Fruit fly (Drosophila melanogaster) whole organism, embryonic: ENCODE results near the gene ssp3.
A peak's percentile ranks its signal among the peaks of the same experiment; 100 is the strongest.

Experiments
- Abd-B ChIP-seq: fragments of 200-800 bp; sonication (Bioruptor generic); optimal IDR thresholded peaks from 2 replicates; lab custom pipeline; 2018; ENCODE audit warnings: missing biosample characterization, mild to moderate bottlenecking, missing genetic modification characterization, moderate library complexity
- Blimp-1 ChIP-seq: fragments of 200-800 bp; sonication (Bioruptor generic); optimal IDR thresholded peaks from 3 replicates; lab custom pipeline; 2018; ENCODE audit warnings: missing biosample characterization, missing genetic modification characterization, mild to moderate bottlenecking, moderate library complexity, missing genetic modification reagents
- CG10654 ChIP-seq: fragments of 200-800 bp; sonication (Bioruptor generic); optimal IDR thresholded peaks from 2 replicates; lab custom pipeline; 2016; ENCODE audit warnings: missing biosample characterization, missing genetic modification characterization
- CG10959 ChIP-seq: fragments of 200-800 bp; sonication (Bioruptor generic); IDR thresholded peaks from 2 replicates; pipeline ENCODE4 v1.3.6; 2022; ENCODE audit warnings: missing biosample characterization, missing genetic modification characterization
- CG11504 ChIP-seq: fragments of 200-800 bp; sonication (Bioruptor generic); optimal IDR thresholded peaks from 3 replicates; lab custom pipeline; 2019; ENCODE audit warnings: missing biosample characterization, mild to moderate bottlenecking, missing genetic modification characterization, moderate library complexity
- CG12744 ChIP-seq: fragments of 200-800 bp; sonication (Bioruptor generic); optimal IDR thresholded peaks from 2 replicates; lab custom pipeline; 2016; ENCODE audit warnings: missing biosample characterization, missing genetic modification characterization
- CG14710 ChIP-seq: fragments of 200-800 bp; sonication (Bioruptor generic); optimal IDR thresholded peaks from 3 replicates; lab custom pipeline; 2019; ENCODE audit warnings: missing biosample characterization, mild to moderate bottlenecking, missing genetic modification characterization, moderate library complexity
- CG14860 ChIP-seq: fragments of 200-800 bp; sonication (Bioruptor generic); IDR thresholded peaks from 3 replicates; pipeline ENCODE4 v1.3.6; 2022; ENCODE audit warnings: missing biosample characterization, missing genetic modification characterization; ENCODE audit not compliant: partially characterized antibody
- CG17359 ChIP-seq: fragments of 200-800 bp; sonication (Bioruptor generic); optimal IDR thresholded peaks from 3 replicates; lab custom pipeline; 2018; ENCODE audit warnings: missing biosample characterization, mild to moderate bottlenecking, missing genetic modification characterization, moderate library complexity
- CG17829 ChIP-seq: fragments of 200-800 bp; optimal IDR thresholded peaks from 2 replicates; lab custom pipeline; 2019; ENCODE audit warnings: missing biosample characterization, mild to moderate bottlenecking, missing genetic modification characterization, moderate library complexity
- CG18011 ChIP-seq: fragments of 200-800 bp; sonication (Bioruptor generic); optimal IDR thresholded peaks from 2 replicates; lab custom pipeline; 2017; ENCODE audit warnings: missing biosample characterization, missing genetic modification characterization, mild to moderate bottlenecking, moderate library complexity, missing genotype
- CG18262 ChIP-seq: fragments of 200-800 bp; optimal IDR thresholded peaks from 3 replicates; lab custom pipeline; 2019; ENCODE audit warnings: missing biosample characterization, mild to moderate bottlenecking, missing genetic modification characterization, moderate library complexity
- CG18599 ChIP-seq: fragments of 200-800 bp; sonication (Bioruptor generic); optimal IDR thresholded peaks from 3 replicates; lab custom pipeline; 2017; ENCODE audit warnings: missing biosample characterization, missing genetic modification characterization, mild to moderate bottlenecking, moderate library complexity, missing genetic modification reagents
- CG18619 ChIP-seq: fragments of 200-800 bp; sonication (Bioruptor generic); optimal IDR thresholded peaks from 3 replicates; lab custom pipeline; 2017; ENCODE audit warnings: missing biosample characterization, mild to moderate bottlenecking, missing genetic modification characterization
- CG2678 ChIP-seq: fragments of 200-800 bp; sonication (Bioruptor generic); optimal IDR thresholded peaks from 3 replicates; lab custom pipeline; 2019; ENCODE audit warnings: missing biosample characterization, mild to moderate bottlenecking, missing genetic modification characterization, moderate library complexity
- CG3065 ChIP-seq: fragments of 200-800 bp; sonication (Bioruptor generic); optimal IDR thresholded peaks from 2 replicates; lab custom pipeline; 2016; ENCODE audit warnings: missing biosample characterization, missing genetic modification characterization
- CG6254 ChIP-seq: fragments of 200-800 bp; sonication (Bioruptor generic); optimal IDR thresholded peaks from 3 replicates; lab custom pipeline; 2017; ENCODE audit warnings: mild to moderate bottlenecking, missing biosample characterization, missing genetic modification reagents, missing genetic modification characterization
- CG8290 ChIP-seq, 3 experiments: fragments of 200-800 bp; sonication (Bioruptor generic); optimal IDR thresholded peaks; 2 replicates each; lab custom pipeline; 2016 to 2019; ENCODE audit warnings: missing biosample characterization in 3 of 3, missing genetic modification characterization in 3 of 3, mild to moderate bottlenecking in 2 of 3, moderate library complexity in 1 of 3
- CG8388 ChIP-seq: fragments of 200-800 bp; sonication (Bioruptor generic); optimal IDR thresholded peaks from 2 replicates; lab custom pipeline; 2019; ENCODE audit warnings: missing biosample characterization, mild to moderate bottlenecking, missing genetic modification characterization, moderate library complexity
- CG9727 ChIP-seq: fragments of 200-800 bp; sonication (Bioruptor generic); optimal IDR thresholded peaks from 3 replicates; lab custom pipeline; 2017; ENCODE audit warnings: missing biosample characterization, mild to moderate bottlenecking, missing genetic modification characterization
- CkIIα-i1 ChIP-seq: fragments of 200-800 bp; sonication (Bioruptor generic); IDR thresholded peaks from 2 replicates; pipeline ENCODE4 v1.3.6; 2022; ENCODE audit warnings: missing biosample characterization, missing genetic modification characterization
- Dfd ChIP-seq, 2 experiments: fragments of >200 bp; optimal IDR thresholded peaks; 2 replicates each; lab custom pipeline; 2017; ENCODE audit warnings: missing biosample characterization in 2 of 2, missing genetic modification characterization in 2 of 2
- Fer3 ChIP-seq: fragments of 200-800 bp; sonication (Bioruptor generic); optimal IDR thresholded peaks from 2 replicates; lab custom pipeline; 2018; ENCODE audit warnings: missing biosample characterization, mild to moderate bottlenecking, missing genetic modification characterization, moderate library complexity
- HLH3B ChIP-seq: fragments of 200-800 bp; sonication (Bioruptor generic); IDR thresholded peaks from 2 replicates; pipeline ENCODE4 v1.3.6; 2022; ENCODE audit warnings: missing biosample characterization, missing genetic modification characterization
- Hmx ChIP-seq: fragments of 200-800 bp; sonication (Bioruptor generic); optimal IDR thresholded peaks from 2 replicates; lab custom pipeline; 2016; ENCODE audit warnings: missing biosample characterization, missing genetic modification characterization
- NC2β ChIP-seq: fragments of 200-800 bp; sonication (Bioruptor generic); optimal IDR thresholded peaks from 2 replicates; lab custom pipeline; 2016; ENCODE audit warnings: missing biosample characterization, missing genetic modification characterization
- Rfx ChIP-seq: fragments of 200-800 bp; sonication (Bioruptor generic); IDR thresholded peaks from 2 replicates; pipeline ENCODE4 v1.3.6; 2022; ENCODE audit warnings: missing biosample characterization, missing genetic modification characterization
- Sin3A ChIP-seq: fragments of >200 bp; optimal IDR thresholded peaks from 2 replicates; lab custom pipeline; 2018
- Six4 ChIP-seq: fragments of 200-800 bp; sonication (Bioruptor generic); optimal IDR thresholded peaks from 2 replicates; lab custom pipeline; 2016; ENCODE audit warnings: missing biosample characterization, missing genetic modification characterization
- Spps ChIP-seq: fragments of 200-800 bp; sonication (Bioruptor generic); optimal IDR thresholded peaks from 2 replicates; lab custom pipeline; 2018; ENCODE audit warnings: missing biosample characterization, mild to moderate bottlenecking, missing genetic modification characterization
- az2 ChIP-seq: fragments of 200-800 bp; sonication (Bioruptor generic); optimal IDR thresholded peaks from 3 replicates; lab custom pipeline; 2016; ENCODE audit warnings: missing biosample characterization, missing genetic modification characterization
- crp ChIP-seq, 2 experiments: fragments of 200-800 bp; sonication (Bioruptor generic); optimal IDR thresholded peaks; 2 replicates in 1 of 2; 3 replicates in 1 of 2; lab custom pipeline; 2017; ENCODE audit warnings: missing biosample characterization in 2 of 2, missing genetic modification characterization in 2 of 2, mild to moderate bottlenecking in 1 of 2, moderate library complexity in 1 of 2
- cwo ChIP-seq: fragments of 200-800 bp; sonication (Bioruptor generic); optimal IDR thresholded peaks from 3 replicates; lab custom pipeline; 2017; ENCODE audit warnings: missing biosample characterization, missing genetic modification characterization, mild to moderate bottlenecking, moderate library complexity, missing genetic modification reagents
- dan ChIP-seq: fragments of 200-800 bp; sonication (Bioruptor generic); IDR thresholded peaks from 2 replicates; pipeline ENCODE4 v1.3.6; 2022; ENCODE audit warnings: missing biosample characterization, missing genetic modification characterization
- hkb ChIP-seq, 2 experiments: fragments of 200-800 bp in 1 of 2; fragments of >200 bp in 1 of 2; sonication (Bioruptor generic) in 1 of 2; IDR thresholded peaks in 1 of 2; optimal IDR thresholded peaks in 1 of 2; 2 replicates each; pipeline versions ENCODE4 v1.3.6 to Lab custom; 2017 to 2022; ENCODE audit warnings: missing biosample characterization in 1 of 2, missing genetic modification characterization in 1 of 2
- ind ChIP-seq: fragments of 200-800 bp; sonication (Bioruptor generic); optimal IDR thresholded peaks from 3 replicates; lab custom pipeline; 2016; ENCODE audit warnings: missing biosample characterization, missing genetic modification characterization
- ken ChIP-seq: fragments of 200-800 bp; sonication (Bioruptor generic); IDR thresholded peaks from 3 replicates; pipeline ENCODE4 v1.3.6; 2022; ENCODE audit warnings: missing biosample characterization, missing genetic modification characterization
- kni ChIP-seq: fragments of 200-800 bp; sonication (Bioruptor generic); optimal IDR thresholded peaks from 3 replicates; lab custom pipeline; 2017; ENCODE audit warnings: mild to moderate bottlenecking, missing biosample characterization, missing genetic modification reagents, missing genetic modification characterization
- onecut ChIP-seq: fragments of 200-800 bp; sonication (Bioruptor generic); IDR thresholded peaks from 2 replicates; pipeline ENCODE4 v1.3.6; 2022; ENCODE audit warnings: missing biosample characterization, missing genetic modification characterization
- org-1 ChIP-seq: fragments of 200-800 bp; sonication (Bioruptor generic); optimal IDR thresholded peaks from 2 replicates; lab custom pipeline; 2017; ENCODE audit warnings: missing biosample characterization, missing genetic modification characterization
- phol ChIP-seq: fragments of 200-800 bp; sonication (Bioruptor generic); optimal IDR thresholded peaks from 3 replicates; lab custom pipeline; 2018; ENCODE audit warnings: missing biosample characterization, mild to moderate bottlenecking, missing genetic modification characterization, moderate library complexity
- sim ChIP-seq: fragments of 200-800 bp; sonication (Bioruptor generic); IDR thresholded peaks from 2 replicates; pipeline ENCODE4 v1.3.6; 2022; ENCODE audit warnings: missing biosample characterization, missing genetic modification characterization
- ssp ChIP-seq: fragments of 200-800 bp; sonication (Bioruptor generic); IDR thresholded peaks from 2 replicates; pipeline ENCODE4 v1.3.6; 2022; ENCODE audit warnings: missing biosample characterization, missing genetic modification characterization
- tap ChIP-seq: fragments of 200-800 bp; optimal IDR thresholded peaks from 3 replicates; lab custom pipeline; 2019; ENCODE audit warnings: missing biosample characterization, mild to moderate bottlenecking, missing genetic modification characterization, moderate library complexity
- tin ChIP-seq: fragments of 200-800 bp; sonication (Bioruptor generic); optimal IDR thresholded peaks from 3 replicates; lab custom pipeline; 2016; ENCODE audit warnings: missing biosample characterization, missing genetic modification characterization
- trem ChIP-seq: fragments of 200-800 bp; optimal IDR thresholded peaks from 3 replicates; lab custom pipeline; 2019; ENCODE audit warnings: missing biosample characterization, mild to moderate bottlenecking, missing genetic modification characterization, moderate library complexity
- vvl ChIP-seq: fragments of 200-800 bp; sonication (Bioruptor generic); IDR thresholded peaks from 2 replicates; pipeline ENCODE4 v1.3.6; 2022; ENCODE audit warnings: missing biosample characterization, missing genetic modification characterization
- zen ChIP-seq: fragments of 200-800 bp; sonication (Bioruptor generic); optimal IDR thresholded peaks from 3 replicates; lab custom pipeline; 2018; ENCODE audit warnings: missing biosample characterization, mild to moderate bottlenecking, missing genetic modification characterization, moderate library complexity
- zfh1 ChIP-seq: fragments of 200-800 bp; sonication (Bioruptor generic); IDR thresholded peaks from 3 replicates; pipeline ENCODE4 v1.3.6; 2022; ENCODE audit warnings: missing biosample characterization, missing genetic modification characterization

The ssp3 gene

DNA sequence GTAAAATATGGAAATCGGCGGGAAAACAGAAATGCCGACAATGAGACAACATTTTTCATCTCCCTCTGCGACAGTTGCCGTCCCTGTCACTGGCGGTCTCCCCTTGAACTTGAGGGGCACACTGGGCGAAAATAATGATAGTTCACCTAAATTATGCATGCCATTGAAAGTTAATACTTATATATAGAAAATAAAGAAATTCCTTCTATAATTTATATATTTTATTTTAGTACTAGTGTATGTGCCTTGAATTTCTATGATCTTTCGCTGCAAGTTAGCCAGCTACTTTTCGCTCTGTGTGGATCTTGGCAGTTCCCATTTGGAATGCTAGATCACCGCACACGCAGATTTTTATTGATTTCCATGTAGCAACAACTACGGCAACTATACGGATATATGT lies 37.1 kb downstream of the ssp3 start (continued):
- TF ChIP-seq CG17829 (tag; lab: Kevin White, UChicago): peak; percentile 49
- TF ChIP-seq CG18262 (tag; lab: Kevin White, UChicago): peak; percentile 79
- peak; percentile 35 for TF ChIP-seq zen (tag; lab: Kevin White, UChicago)
- peak; percentile 67 for TF ChIP-seq phol
- TF ChIP-seq NC2β: no peak
- TF ChIP-seq CG18619 (GFP tag; lab: Kevin White, UChicago): peak; percentile 6
- no peak for TF ChIP-seq hkb (optimal IDR thresholded peaks at IDR 0.05; lab: Kevin White, UChicago)
- peak; percentile 57; the same call in 1 of the 2 replicates for TF ChIP-seq hkb (GFP tag; IDR thresholded peaks at IDR 0.05; lab: Robert Waterston, UW)
- peak; percentile 36; the same call in 1 of the 2 replicates for TF ChIP-seq HLH3B
- TF ChIP-seq sim: peak; percentile 59; the same call in 1 of the 2 replicates
- TF ChIP-seq Abd-B (GFP tag; lab: Kevin White, UChicago): peak; percentile 34
- peak; percentile 78; the same call in 2 of the 3 replicates for TF ChIP-seq zfh1
- no peak for TF ChIP-seq CG3065 (GFP tag; lab: Kevin White, UChicago)
- TF ChIP-seq vvl: peak; percentile 69
- TF ChIP-seq cwo (GFP tag; lab: Kevin White, UChicago): peak; percentile 5
- TF ChIP-seq kni (GFP tag; lab: Kevin White, UChicago): no peak
- TF ChIP-seq Spps (tag; lab: Kevin White, UChicago): peak; percentile 18
- no peak for TF ChIP-seq org-1
- TF ChIP-seq dan (GFP tag; lab: Robert Waterston, UW): 0 out of 2 replicates have a peak, but pooled peaks have one; percentile 22
- peak; percentile 34 for TF ChIP-seq ind (GFP tag; lab: Kevin White, UChicago)
- peak; percentile 29; the same call in 1 of the 2 replicates for TF ChIP-seq ssp
- peak; percentile 47; the same call in 1 of the 2 replicates for TF ChIP-seq Rfx
- TF ChIP-seq CG8388: peak; percentile 48
- TF ChIP-seq CG12744 (GFP tag; lab: Kevin White, UChicago): no peak
- peak; percentile 51 for TF ChIP-seq tin (GFP tag; lab: Kevin White, UChicago)
- TF ChIP-seq CG6254 (GFP tag; lab: Kevin White, UChicago): peak; percentile 52
- TF ChIP-seq CG8290 (GFP tag; optimal IDR thresholded peaks at IDR 0.05; lab: Kevin White, UChicago): peak; percentile 22
- no peak for TF ChIP-seq CG8290 (tag; optimal IDR thresholded peaks at IDR 0.05; lab: Kevin White, UChicago)
- TF ChIP-seq Fer3 (tag; lab: Kevin White, UChicago): peak; percentile 18
- TF ChIP-seq Six4 (GFP tag; lab: Kevin White, UChicago): peak; percentile 26
- TF ChIP-seq CG14710 (tag; lab: Kevin White, UChicago): peak; percentile 67
- TF ChIP-seq Blimp-1 (GFP tag; lab: Kevin White, UChicago): peak; percentile 67
- peak; percentile 44 for TF ChIP-seq trem (tag; lab: Kevin White, UChicago)
- TF ChIP-seq onecut (GFP tag; lab: Robert Waterston, UW): 0 out of 2 replicates have a peak, but pooled peaks have one; percentile 15
- peak; percentile 21 for TF ChIP-seq CG18599
- TF ChIP-seq az2: no peak
- peak; percentile 19 for TF ChIP-seq CG10654 (GFP tag; lab: Kevin White, UChicago)
- TF ChIP-seq CG2678 (tag; lab: Kevin White, UChicago): peak; percentile 57
- TF ChIP-seq CkIIα-i1 (GFP tag; lab: Robert Waterston, UW): no peak
- no peak for TF ChIP-seq Sin3A (lab: Kevin White, UChicago)
- TF ChIP-seq CG17359: peak; percentile 53
- no peak for TF ChIP-seq CG18011 (GFP tag; lab: Kevin White, UChicago)
- no peak for TF ChIP-seq Dfd (GFP tag; optimal IDR thresholded peaks at IDR 0.05; lab: Kevin White, UChicago)
- TF ChIP-seq Hmx (GFP tag; lab: Kevin White, UChicago): no peak
- TF ChIP-seq CG11504: peak; percentile 66
- TF ChIP-seq CG14860 (GFP tag; lab: Robert Waterston, UW): no peak
- peak; percentile 62 for TF ChIP-seq CG9727 (GFP tag; lab: Kevin White, UChicago)
- TF ChIP-seq CG10959 (GFP tag; lab: Robert Waterston, UW): peak; percentile 57
- TF ChIP-seq crp (GFP tag; optimal IDR thresholded peaks at IDR 0.05; lab: Kevin White, UChicago): no peak
- peak; percentile 47 for TF ChIP-seq tap (tag; lab: Kevin White, UChicago)
- TF ChIP-seq ken (GFP tag; lab: Robert Waterston, UW): no peak
